Fruit fly (Drosophila melanogaster) whole organism, prepupa: ENCODE data around the gene ab.

Experiments used
- Blimp-1 ChIP-seq: fragments of 200-800 bp; sonication (Bioruptor generic); optimal IDR thresholded peaks from 3 replicates; lab custom pipeline; 2017; ENCODE audit warnings: missing biosample characterization, missing genetic modification characterization, mild to moderate bottlenecking, moderate library complexity, missing genetic modification reagents
- CG10631 ChIP-seq: fragments of 200-800 bp; sonication (Bioruptor generic); optimal IDR thresholded peaks from 2 replicates; lab custom pipeline; 2016; ENCODE audit warnings: missing biosample characterization, missing genetic modification characterization
- CG10669 ChIP-seq: fragments of 200-800 bp; sonication (Bioruptor generic); optimal IDR thresholded peaks from 3 replicates; lab custom pipeline; 2018; ENCODE audit warnings: missing biosample characterization, mild to moderate bottlenecking, missing genetic modification characterization, moderate library complexity
- CG11294 ChIP-seq: fragments of 200-800 bp; sonication (Bioruptor generic); IDR thresholded peaks from 2 replicates; pipeline ENCODE4 v1.3.6; 2022; ENCODE audit warnings: missing biosample characterization, missing genetic modification characterization
- CG11762 ChIP-seq: fragments of 200-800 bp; sonication (Bioruptor generic); optimal IDR thresholded peaks from 3 replicates; lab custom pipeline; 2016; ENCODE audit warnings: missing biosample characterization, missing genetic modification characterization; ENCODE audit not compliant: insufficient read depth
- CG11902 ChIP-seq: fragments of 200-800 bp; sonication (Bioruptor generic); optimal IDR thresholded peaks from 3 replicates; lab custom pipeline; 2016; ENCODE audit warnings: missing biosample characterization, missing genetic modification characterization
- CG15336 ChIP-seq: fragments of 200-800 bp; sonication (Bioruptor generic); IDR thresholded peaks from 2 replicates; pipeline ENCODE4 v1.3.6; 2022; ENCODE audit warnings: missing biosample characterization, missing genetic modification characterization
- CG1621 ChIP-seq: fragments of 200-800 bp; sonication (Bioruptor generic); optimal IDR thresholded peaks from 3 replicates; lab custom pipeline; 2018; ENCODE audit warnings: missing biosample characterization, mild to moderate bottlenecking, missing genetic modification characterization
- CG16779 ChIP-seq: fragments of 200-800 bp; sonication (Bioruptor generic); optimal IDR thresholded peaks from 3 replicates; lab custom pipeline; 2017; ENCODE audit warnings: missing biosample characterization, mild to moderate bottlenecking, missing genetic modification characterization
- CG3032 ChIP-seq: fragments of 200-800 bp; optimal IDR thresholded peaks from 2 replicates; lab custom pipeline; 2019; ENCODE audit warnings: missing biosample characterization, mild to moderate bottlenecking, missing genetic modification characterization, moderate library complexity
- CG31627 ChIP-seq: fragments of 200-800 bp; sonication (Bioruptor generic); optimal IDR thresholded peaks from 3 replicates; lab custom pipeline; 2016; ENCODE audit warnings: missing biosample characterization, missing genetic modification characterization
- CG32006 ChIP-seq: fragments of 200-800 bp; sonication (Bioruptor generic); optimal IDR thresholded peaks from 3 replicates; lab custom pipeline; 2017; ENCODE audit warnings: missing biosample characterization, mild to moderate bottlenecking, missing genetic modification characterization
- CG34406 ChIP-seq: fragments of 200-800 bp; sonication (Bioruptor generic); optimal IDR thresholded peaks from 3 replicates; lab custom pipeline; 2016; ENCODE audit warnings: missing biosample characterization, missing genetic modification characterization
- CG3919 ChIP-seq: fragments of 200-800 bp; sonication (Bioruptor generic); optimal IDR thresholded peaks from 3 replicates; lab custom pipeline; 2016; ENCODE audit warnings: missing biosample characterization, missing genetic modification characterization
- CG4318 ChIP-seq: fragments of 200-800 bp; sonication (Bioruptor generic); optimal IDR thresholded peaks from 3 replicates; lab custom pipeline; 2017; ENCODE audit warnings: missing biosample characterization, mild to moderate bottlenecking, missing genetic modification characterization
- CG6163 ChIP-seq: fragments of 200-800 bp; sonication (Bioruptor generic); IDR thresholded peaks from 3 replicates; pipeline ENCODE4 v1.3.6; 2022; ENCODE audit warnings: missing biosample characterization, missing genetic modification characterization
- CG6276 ChIP-seq: fragments of 200-800 bp; sonication (Bioruptor generic); optimal IDR thresholded peaks from 2 replicates; lab custom pipeline; 2017; ENCODE audit warnings: missing biosample characterization, mild to moderate bottlenecking, missing genetic modification characterization
- CG6792 ChIP-seq: fragments of 200-800 bp; sonication (Bioruptor generic); optimal IDR thresholded peaks from 3 replicates; lab custom pipeline; 2016; ENCODE audit warnings: missing biosample characterization, missing genetic modification characterization
- CG6808 ChIP-seq: fragments of 200-800 bp; sonication (Bioruptor generic); optimal IDR thresholded peaks from 3 replicates; lab custom pipeline; 2017; ENCODE audit warnings: missing biosample characterization, missing genetic modification characterization, mild to moderate bottlenecking, moderate library complexity, missing genetic modification reagents
- CG6854 ChIP-seq: fragments of 200-800 bp; sonication (Bioruptor generic); optimal IDR thresholded peaks from 2 replicates; lab custom pipeline; 2017; ENCODE audit warnings: missing biosample characterization, mild to moderate bottlenecking, missing genetic modification characterization
- CG7368 ChIP-seq: fragments of 200-800 bp; sonication (Bioruptor generic); optimal IDR thresholded peaks from 3 replicates; lab custom pipeline; 2016; ENCODE audit warnings: missing biosample characterization, missing genetic modification characterization
- CG8119 ChIP-seq: fragments of 200-800 bp; sonication (Bioruptor generic); IDR thresholded peaks from 3 replicates; pipeline ENCODE4 v1.3.6; 2022; ENCODE audit warnings: missing biosample characterization, missing genetic modification characterization
- CG8632 ChIP-seq: fragments of 200-800 bp; sonication (Bioruptor generic); optimal IDR thresholded peaks from 3 replicates; lab custom pipeline; 2016; ENCODE audit warnings: missing biosample characterization, missing genetic modification characterization
- CG9139 ChIP-seq: fragments of 200-800 bp; sonication (Bioruptor generic); optimal IDR thresholded peaks from 3 replicates; lab custom pipeline; 2017; ENCODE audit warnings: missing biosample characterization, mild to moderate bottlenecking, missing genetic modification characterization
- Eip75B ChIP-seq: fragments of 200-800 bp; sonication (Bioruptor generic); optimal IDR thresholded peaks from 3 replicates; lab custom pipeline; 2016; ENCODE audit warnings: missing biosample characterization, missing genetic modification characterization
- Eip78C ChIP-seq: fragments of 200-800 bp; sonication (Bioruptor generic); peaks from one replicate; lab custom pipeline; 2016; ENCODE audit warnings: missing biosample characterization, missing genetic modification characterization
- Eip93F ChIP-seq: fragments of 200-800 bp; sonication (Bioruptor generic); optimal IDR thresholded peaks from 2 replicates; lab custom pipeline; 2016; ENCODE audit warnings: missing biosample characterization, mild to moderate bottlenecking, missing genetic modification characterization
- Ets96B ChIP-seq: fragments of 200-800 bp; optimal IDR thresholded peaks from 2 replicates; lab custom pipeline; 2019; ENCODE audit warnings: missing biosample characterization, mild to moderate bottlenecking, missing genetic modification characterization, moderate library complexity
- Gug ChIP-seq: fragments of 200-800 bp; sonication (Bioruptor generic); IDR thresholded peaks from 2 replicates; pipeline ENCODE4 v1.3.6; 2022; ENCODE audit warnings: missing biosample characterization, missing genetic modification characterization
- Hr38 ChIP-seq: sonication (Bioruptor generic); optimal IDR thresholded peaks from 2 replicates; lab custom pipeline; 2016; ENCODE audit warnings: missing biosample characterization, missing genetic modification characterization
- Hr39 ChIP-seq: fragments of 200-800 bp; sonication (Bioruptor generic); optimal IDR thresholded peaks from 2 replicates; lab custom pipeline; 2016; ENCODE audit warnings: missing biosample characterization, missing genetic modification characterization
- Hr4 ChIP-seq: fragments of 200-800 bp; sonication (Bioruptor generic); optimal IDR thresholded peaks from 3 replicates; lab custom pipeline; 2016; ENCODE audit warnings: missing biosample characterization, missing genetic modification characterization
- Lpt ChIP-seq: fragments of 200-800 bp; sonication (Bioruptor generic); optimal IDR thresholded peaks from 3 replicates; lab custom pipeline; 2016; ENCODE audit warnings: missing biosample characterization, missing genetic modification characterization
- Met ChIP-seq: fragments of 200-800 bp; sonication (Bioruptor generic); optimal IDR thresholded peaks from 3 replicates; lab custom pipeline; 2016; ENCODE audit warnings: missing biosample characterization, missing genetic modification characterization
- OdsH ChIP-seq: fragments of 200-800 bp; sonication (Bioruptor generic); optimal IDR thresholded peaks from 3 replicates; lab custom pipeline; 2016; ENCODE audit warnings: missing biosample characterization, missing genetic modification characterization
- Smox ChIP-seq: fragments of 200-800 bp; sonication (Bioruptor generic); optimal IDR thresholded peaks from 3 replicates; lab custom pipeline; 2016; ENCODE audit warnings: missing biosample characterization, missing genetic modification characterization
- Sox102F ChIP-seq: fragments of 200-800 bp; sonication (Bioruptor generic); optimal IDR thresholded peaks from 2 replicates; lab custom pipeline; 2016; ENCODE audit warnings: missing biosample characterization, mild to moderate bottlenecking, missing genetic modification characterization
- Sox14 ChIP-seq: fragments of 200-800 bp; sonication (Bioruptor generic); optimal IDR thresholded peaks from 3 replicates; lab custom pipeline; 2016; ENCODE audit warnings: missing biosample characterization, missing genetic modification characterization
- Sox15 ChIP-seq: fragments of 200-800 bp; sonication (Bioruptor generic); optimal IDR thresholded peaks from 3 replicates; lab custom pipeline; 2016; ENCODE audit warnings: missing biosample characterization, missing genetic modification characterization
- achi ChIP-seq: fragments of 200-800 bp; sonication (Bioruptor generic); optimal IDR thresholded peaks from 3 replicates; lab custom pipeline; 2016; ENCODE audit warnings: missing biosample characterization, missing genetic modification characterization
- acj6 ChIP-seq: fragments of 200-800 bp; sonication (Bioruptor generic); optimal IDR thresholded peaks from 3 replicates; lab custom pipeline; 2016; ENCODE audit warnings: missing biosample characterization, missing genetic modification characterization
- cyc ChIP-seq: fragments of 200-800 bp; sonication (Bioruptor generic); optimal IDR thresholded peaks from 3 replicates; lab custom pipeline; 2016; ENCODE audit warnings: missing biosample characterization, missing genetic modification characterization
- dac ChIP-seq: fragments of 200-800 bp; sonication (Bioruptor generic); optimal IDR thresholded peaks from 2 replicates; lab custom pipeline; 2017; ENCODE audit warnings: missing biosample characterization, mild to moderate bottlenecking, missing genetic modification characterization
- dsx ChIP-seq: fragments of 200-800 bp; optimal IDR thresholded peaks from 3 replicates; lab custom pipeline; 2019; ENCODE audit warnings: missing biosample characterization, mild to moderate bottlenecking, missing genetic modification characterization, moderate library complexity; ENCODE audit not compliant: poor library complexity, severe bottlenecking
- eg ChIP-seq: fragments of 200-800 bp; sonication (Bioruptor generic); IDR thresholded peaks from 3 replicates; pipeline ENCODE4 v1.3.6; 2022; ENCODE audit warnings: missing biosample characterization, missing genetic modification characterization
- esn ChIP-seq: fragments of 200-800 bp; sonication (Bioruptor generic); optimal IDR thresholded peaks from 2 replicates; lab custom pipeline; 2016; ENCODE audit warnings: missing biosample characterization, mild to moderate bottlenecking, missing genetic modification characterization, moderate library complexity
- fd85E ChIP-seq: fragments of 200-800 bp; sonication (Bioruptor generic); optimal IDR thresholded peaks from 3 replicates; lab custom pipeline; 2016; ENCODE audit warnings: missing biosample characterization, missing genetic modification characterization
- fkh ChIP-seq: fragments of 200-800 bp; sonication (Bioruptor generic); optimal IDR thresholded peaks from 3 replicates; lab custom pipeline; 2017; ENCODE audit warnings: missing biosample characterization, mild to moderate bottlenecking, missing genetic modification characterization, moderate library complexity
- lz ChIP-seq: fragments of 200-800 bp; sonication (Bioruptor generic); optimal IDR thresholded peaks from 3 replicates; lab custom pipeline; 2016; ENCODE audit warnings: missing biosample characterization, missing genetic modification characterization
- salr ChIP-seq, 2 experiments: fragments of 200-800 bp; sonication (Bioruptor generic); optimal IDR thresholded peaks; 3 replicates each; lab custom pipeline; 2016 to 2018; ENCODE audit warnings: missing biosample characterization in 2 of 2, missing genetic modification characterization in 2 of 2, mild to moderate bottlenecking in 1 of 2
- spab ChIP-seq: fragments of 200-800 bp; sonication (Bioruptor generic); optimal IDR thresholded peaks from 2 replicates; lab custom pipeline; 2017; ENCODE audit warnings: missing biosample characterization, mild to moderate bottlenecking, missing genetic modification characterization, missing genetic modification reagents
- svp ChIP-seq: fragments of 200-800 bp; sonication (Bioruptor generic); peaks from one replicate; lab custom pipeline; 2016; ENCODE audit warnings: missing biosample characterization, missing genetic modification characterization

ab gene

DNA sequence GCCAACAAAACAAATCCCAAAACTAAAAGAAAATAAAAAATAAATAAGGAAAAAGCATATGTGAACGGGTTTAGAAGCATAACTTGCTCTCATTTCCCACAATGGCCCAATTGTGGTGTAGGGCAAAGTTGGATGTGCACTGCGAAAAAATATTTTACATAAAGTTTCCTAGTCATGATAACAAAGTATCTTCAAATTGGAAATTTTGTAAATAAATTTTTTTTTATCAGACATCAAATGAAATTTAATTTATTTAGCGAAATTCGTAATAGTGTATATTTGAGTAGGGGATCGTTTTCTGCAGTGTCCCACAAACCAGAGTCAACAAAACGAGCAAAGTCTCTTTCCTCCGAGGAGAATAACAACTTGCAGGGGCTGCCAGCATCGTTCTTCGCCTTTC is 26.3 kb upstream of the ab start:
- TF ChIP-seq salr (GFP tag; optimal IDR thresholded peaks at IDR 0.05; lab: Kevin White, UChicago) = peak; percentile 74 to 83
- TF ChIP-seq Ets96B (tag; lab: Kevin White, UChicago) = peak; percentile 91
- peak; percentile 86 for TF ChIP-seq CG6808
- TF ChIP-seq CG11762 (GFP tag; lab: Kevin White, UChicago) = peak; percentile 83
- TF ChIP-seq Gug = peak; percentile 66
- peak; percentile 55 for TF ChIP-seq fd85E
- TF ChIP-seq CG32006 (GFP tag; lab: Kevin White, UChicago) = peak; percentile 82
- peak; percentile 87 for TF ChIP-seq Met
- TF ChIP-seq CG8632 = peak; percentile 83
- peak; percentile 79 for TF ChIP-seq Smox (GFP tag; lab: Kevin White, UChicago)
- TF ChIP-seq OdsH (GFP tag; lab: Kevin White, UChicago) = peak; percentile 87
- TF ChIP-seq Hr39 (GFP tag; lab: Kevin White, UChicago) = peak; percentile 81
- TF ChIP-seq CG11902 (GFP tag; lab: Kevin White, UChicago) = peak; percentile 54
- TF ChIP-seq spab (GFP tag; lab: Kevin White, UChicago) = peak; percentile 87
- peak; percentile 67 for TF ChIP-seq CG9139
- TF ChIP-seq CG3919 (GFP tag; lab: Kevin White, UChicago) = peak; percentile 91
- TF ChIP-seq CG6792 = peak; percentile 84
- peak; percentile 65 for TF ChIP-seq CG7368 (GFP tag; lab: Kevin White, UChicago)
- TF ChIP-seq CG6276 = peak; percentile 79
- peak; percentile 72 for TF ChIP-seq Hr4 (GFP tag; lab: Kevin White, UChicago)
- TF ChIP-seq Hr38 (GFP tag; lab: Kevin White, UChicago) = no peak
- TF ChIP-seq CG4318 (GFP tag; lab: Kevin White, UChicago) = peak; percentile 59
- TF ChIP-seq CG31627 (GFP tag; lab: Kevin White, UChicago) = peak; percentile 79
- TF ChIP-seq Eip93F = peak; percentile 4
- peak; percentile 79 for TF ChIP-seq CG1621
- TF ChIP-seq CG6854 (GFP tag; lab: Kevin White, UChicago) = peak; percentile 30
- TF ChIP-seq Eip78C (GFP tag; lab: Kevin White, UChicago) = peak; percentile 97
- peak; percentile 83 for TF ChIP-seq Sox14
- TF ChIP-seq Blimp-1 = peak; percentile 3
- peak; percentile 92 for TF ChIP-seq svp (GFP tag; lab: Kevin White, UChicago)
- TF ChIP-seq Sox15 (GFP tag; lab: Kevin White, UChicago) = peak; percentile 60
- peak; percentile 52 for TF ChIP-seq dac (GFP tag; lab: Kevin White, UChicago)
- peak; percentile 90 for TF ChIP-seq CG10631
- TF ChIP-seq CG15336 (GFP tag; lab: Robert Waterston, UW) = peak; percentile 80
- TF ChIP-seq achi (GFP tag; lab: Kevin White, UChicago) = peak; percentile 85
- peak; percentile 56; the same call in 1 of the 2 replicates for TF ChIP-seq CG11294 (GFP tag; lab: Robert Waterston, UW)
- peak; percentile 83 for TF ChIP-seq CG34406
- peak; percentile 84 for TF ChIP-seq eg (GFP tag; lab: Robert Waterston, UW)
- TF ChIP-seq Lpt = peak; percentile 69
- TF ChIP-seq dsx (GFP tag; lab: Kevin White, UChicago) = peak; percentile 83
- peak; percentile 86 for TF ChIP-seq CG10669 (GFP tag; lab: Kevin White, UChicago)
- TF ChIP-seq Sox102F (GFP tag; lab: Kevin White, UChicago) = peak; percentile 81
- peak; percentile 79 for TF ChIP-seq cyc
- peak; percentile 87 for TF ChIP-seq acj6 (GFP tag; lab: Kevin White, UChicago)
- TF ChIP-seq esn = peak; percentile 89
- peak; percentile 81 for TF ChIP-seq lz (GFP tag; lab: Kevin White, UChicago)
- no peak for TF ChIP-seq fkh
- peak; percentile 83 for TF ChIP-seq CG8119
- peak; percentile 91 for TF ChIP-seq CG3032 (tag; lab: Kevin White, UChicago)
- TF ChIP-seq CG6163 (GFP tag; lab: Robert Waterston, UW) = peak; percentile 88
- TF ChIP-seq CG16779 (tag; lab: Kevin White, UChicago) = peak; percentile 62
- peak; percentile 91 for TF ChIP-seq Eip75B
